Fruit fly (Drosophila melanogaster) whole organism, adult: ENCODE data around the gene Lectin-galC1.

ENCODE experiments used
- CG11617 ChIP-seq: fragments of 200-800 bp; sonication (Bioruptor generic); optimal IDR thresholded peaks from 2 replicates; lab custom pipeline; 2017; ENCODE audit warnings: mild to moderate bottlenecking, missing biosample characterization, missing genetic modification reagents, missing genetic modification characterization
- CG12768 ChIP-seq: fragments of 200-800 bp; sonication (Bioruptor generic); optimal IDR thresholded peaks from 2 replicates; lab custom pipeline; 2017; ENCODE audit warnings: missing biosample characterization, missing genetic modification characterization, mild to moderate bottlenecking, moderate library complexity, missing genetic modification reagents
- CG14711 ChIP-seq: fragments of 200-800 bp; sonication (Bioruptor generic); optimal IDR thresholded peaks from 2 replicates; lab custom pipeline; 2018; ENCODE audit warnings: missing biosample characterization, mild to moderate bottlenecking, missing genetic modification characterization, moderate library complexity
- CG1620 ChIP-seq: fragments of 200-800 bp; sonication (Bioruptor generic); optimal IDR thresholded peaks from 2 replicates; lab custom pipeline; 2016; ENCODE audit warnings: missing biosample characterization, missing genetic modification characterization
- CG33017 ChIP-seq: fragments of 200-800 bp; sonication (Bioruptor generic); optimal IDR thresholded peaks from 2 replicates; lab custom pipeline; 2018; ENCODE audit warnings: missing biosample characterization, mild to moderate bottlenecking, missing genetic modification characterization, moderate library complexity
- CG5204 ChIP-seq: fragments of 200-800 bp; sonication (Bioruptor generic); optimal IDR thresholded peaks from 2 replicates; lab custom pipeline; 2016; ENCODE audit warnings: missing biosample characterization, missing genetic modification characterization
- CG7045 ChIP-seq: fragments of 200-800 bp; sonication (Bioruptor generic); optimal IDR thresholded peaks from 2 replicates; lab custom pipeline; 2017; ENCODE audit warnings: missing biosample characterization, mild to moderate bottlenecking, missing genetic modification characterization
- CG7101 ChIP-seq: fragments of 200-800 bp; sonication (Bioruptor generic); optimal IDR thresholded peaks from 2 replicates; lab custom pipeline; 2018; ENCODE audit warnings: missing biosample characterization, mild to moderate bottlenecking, missing genetic modification characterization, moderate library complexity
- Clk ChIP-seq: fragments of 200-800 bp; sonication (Bioruptor generic); optimal IDR thresholded peaks from 2 replicates; lab custom pipeline; 2017; ENCODE audit warnings: missing biosample characterization, missing genetic modification characterization
- Crg-1 ChIP-seq: fragments of 200-800 bp; sonication (Bioruptor generic); optimal IDR thresholded peaks from 2 replicates; lab custom pipeline; 2016; ENCODE audit warnings: missing biosample characterization, missing genetic modification characterization
- Hr96 ChIP-seq: fragments of 200-800 bp; sonication (Bioruptor generic); optimal IDR thresholded peaks from 2 replicates; lab custom pipeline; 2016; ENCODE audit warnings: missing biosample characterization, missing genetic modification characterization
- Mnt ChIP-seq: fragments of 200-800 bp; sonication (Bioruptor generic); optimal IDR thresholded peaks from 2 replicates; lab custom pipeline; 2016; ENCODE audit warnings: missing biosample characterization, mild to moderate bottlenecking, missing genetic modification characterization
- bab1 ChIP-seq: fragments of 200-800 bp; sonication (Bioruptor generic); optimal IDR thresholded peaks from 3 replicates; lab custom pipeline; 2019; ENCODE audit warnings: missing biosample characterization, mild to moderate bottlenecking, missing genetic modification characterization, moderate library complexity
- cic ChIP-seq: fragments of 200-800 bp; sonication (Bioruptor generic); optimal IDR thresholded peaks from 2 replicates; lab custom pipeline; 2017; ENCODE audit warnings: missing biosample characterization, mild to moderate bottlenecking, missing genetic modification characterization, moderate library complexity
- cnc ChIP-seq, 2 experiments: fragments of >200 bp; optimal IDR thresholded peaks; 2 replicates each; lab custom pipeline; 2017
- kay ChIP-seq: fragments of 200-800 bp; sonication (Bioruptor generic); peaks from one replicate; lab custom pipeline; 2016; ENCODE audit warnings: missing biosample characterization, missing genetic modification characterization, borderline replicate concordance
- ovo ChIP-seq: fragments of 200-800 bp; sonication (Bioruptor generic); optimal IDR thresholded peaks from 2 replicates; lab custom pipeline; 2016; ENCODE audit warnings: missing biosample characterization, missing genetic modification characterization
- pad ChIP-seq: fragments of 200-800 bp; sonication (Bioruptor generic); optimal IDR thresholded peaks from 3 replicates; lab custom pipeline; 2017; ENCODE audit warnings: missing biosample characterization, missing genetic modification characterization, mild to moderate bottlenecking, moderate library complexity, missing genetic modification reagents
- tj ChIP-seq: fragments of 200-800 bp; sonication (Bioruptor generic); optimal IDR thresholded peaks from 3 replicates; lab custom pipeline; 2017; ENCODE audit warnings: missing biosample characterization, mild to moderate bottlenecking, missing genetic modification characterization, moderate library complexity
- toe ChIP-seq: fragments of 200-800 bp; sonication (Bioruptor generic); optimal IDR thresholded peaks from 2 replicates; lab custom pipeline; 2016; ENCODE audit warnings: missing biosample characterization, missing genetic modification characterization

Gene Lectin-galC1

DNA sequence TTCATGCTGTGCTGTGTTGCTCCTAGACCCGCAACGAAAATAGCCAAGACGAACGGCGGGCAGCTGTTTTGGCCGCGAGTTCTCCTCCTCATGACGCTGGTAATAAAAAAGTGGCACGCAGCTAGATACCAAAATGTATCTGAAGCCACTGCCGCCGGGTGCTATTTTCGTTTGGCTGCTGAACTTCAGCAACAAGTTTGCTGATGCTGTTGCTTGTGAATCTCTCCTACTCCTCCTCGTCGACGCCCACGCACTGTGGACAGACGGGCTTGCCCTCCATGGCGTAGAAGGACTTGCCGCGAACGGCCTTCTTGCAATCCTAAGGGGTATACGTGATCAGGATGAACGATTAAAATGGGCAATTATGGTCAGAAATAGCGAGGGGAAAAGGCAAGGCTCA, 13.8 kb upstream of the Lectin-galC1 start:
- no peak for TF ChIP-seq CG14711
- TF ChIP-seq Mnt (GFP tag; lab: Kevin White, UChicago): no peak
- no peak for TF ChIP-seq cic (GFP tag; lab: Kevin White, UChicago)
- no peak for TF ChIP-seq toe (GFP tag; lab: Kevin White, UChicago)
- no peak for TF ChIP-seq CG7045
- TF ChIP-seq tj (GFP tag; lab: Kevin White, UChicago): no peak
- TF ChIP-seq CG5204 (GFP tag; lab: Kevin White, UChicago): no peak
- no peak for TF ChIP-seq Clk (GFP tag; lab: Kevin White, UChicago)
- TF ChIP-seq Crg-1 (GFP tag; lab: Kevin White, UChicago): no peak
- TF ChIP-seq cnc (optimal IDR thresholded peaks at IDR 0.05; lab: Kevin White, UChicago): no peak
- TF ChIP-seq CG7101 (tag; lab: Kevin White, UChicago): no peak
- no peak for TF ChIP-seq CG11617
- TF ChIP-seq bab1 (GFP tag; lab: Kevin White, UChicago): no peak
- TF ChIP-seq Hr96: no peak
- no peak for TF ChIP-seq CG33017 (tag; lab: Kevin White, UChicago)
- TF ChIP-seq CG12768: no peak
- no peak for TF ChIP-seq pad (GFP tag; lab: Kevin White, UChicago)
- no peak for TF ChIP-seq CG1620 (GFP tag; lab: Kevin White, UChicago)
- no peak for TF ChIP-seq ovo (GFP tag; lab: Kevin White, UChicago)

DNA sequence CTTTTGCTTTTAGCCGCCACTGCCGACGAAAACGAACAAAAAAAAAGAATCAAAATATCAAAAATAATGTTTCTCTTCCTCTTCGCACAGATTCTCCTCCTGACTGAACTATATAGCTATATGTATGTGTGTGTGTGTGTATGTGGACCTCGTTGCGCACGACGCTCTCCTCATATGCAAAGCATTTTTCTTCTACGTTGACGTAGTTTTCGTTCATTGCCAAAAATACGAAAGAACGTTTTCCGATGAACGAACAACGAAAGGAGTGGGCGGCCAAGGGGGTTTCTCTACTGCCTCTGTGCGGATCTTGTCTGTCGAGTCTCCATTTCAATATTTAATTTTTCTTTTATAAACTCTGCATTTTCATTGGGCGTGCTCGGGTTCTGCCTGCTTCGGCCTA, 12.4 kb upstream of the Lectin-galC1 start:
- TF ChIP-seq CG11617: no peak

- TF ChIP-seq Clk (GFP tag; lab: Kevin White, UChicago) (no peak), pad (GFP tag; lab: Kevin White, UChicago) (no peak), toe (GFP tag; lab: Kevin White, UChicago) (no peak), bab1 (GFP tag; lab: Kevin White, UChicago) (no peak), CG7101 (tag; lab: Kevin White, UChicago) (no peak), cnc (optimal IDR thresholded peaks at IDR 0.05; lab: Kevin White, UChicago) (no peak), CG5204 (GFP tag; lab: Kevin White, UChicago) (no peak), tj (GFP tag; lab: Kevin White, UChicago) (no peak), Hr96 (no peak), CG1620 (GFP tag; lab: Kevin White, UChicago) (no peak), kay (no peak), Crg-1 (GFP tag; lab: Kevin White, UChicago) (no peak), CG7045 (no peak), ovo (GFP tag; lab: Kevin White, UChicago) (no peak), CG33017 (tag; lab: Kevin White, UChicago) (no peak), cic (GFP tag; lab: Kevin White, UChicago) (no peak), Mnt (GFP tag; lab: Kevin White, UChicago) (no peak), CG12768 (no peak), CG11617 (no peak)
Observed at dm6 chr2L:19405685-19406357, 11.4 kb upstream of the Lectin-galC1 start.

- TF ChIP-seq CG5204 (GFP tag; lab: Kevin White, UChicago) (no peak), cnc (optimal IDR thresholded peaks at IDR 0.05; lab: Kevin White, UChicago) (no peak), CG11617 (no peak), CG33017 (tag; lab: Kevin White, UChicago) (no peak), cic (GFP tag; lab: Kevin White, UChicago) (no peak)
Observed at dm6 chr2L:19406419-19406818, 10.8 kb upstream of the Lectin-galC1 start.

dm6 chr2L:19411966-19412365, 5.3 kb upstream of the Lectin-galC1 start:
- no peak for TF ChIP-seq CG7045
- TF ChIP-seq Mnt (GFP tag; lab: Kevin White, UChicago): no peak
- TF ChIP-seq ovo (GFP tag; lab: Kevin White, UChicago): no peak
- TF ChIP-seq CG7101 (tag; lab: Kevin White, UChicago): no peak
- TF ChIP-seq kay: no peak
- TF ChIP-seq cnc (optimal IDR thresholded peaks at IDR 0.05; lab: Kevin White, UChicago): no peak
- TF ChIP-seq CG11617: no peak
- TF ChIP-seq CG1620 (GFP tag; lab: Kevin White, UChicago): no peak

dm6 chr2L:19413118-19413893, 3.9 kb upstream of the Lectin-galC1 start:
- TF ChIP-seq cnc (optimal IDR thresholded peaks at IDR 0.05; lab: Kevin White, UChicago) (no peak), CG1620 (GFP tag; lab: Kevin White, UChicago) (no peak), Crg-1 (GFP tag; lab: Kevin White, UChicago) (no peak), kay (peak; percentile 60), CG12768 (no peak), ovo (GFP tag; lab: Kevin White, UChicago) (no peak)
